Fruit fly (Drosophila melanogaster) whole organism, embryonic: ENCODE data around the gene CG7006.

Experiments used
- Atf6 ChIP-seq: fragments of 200-800 bp; sonication (Bioruptor generic); IDR thresholded peaks from 2 replicates; pipeline ENCODE4 v1.3.6; 2022; ENCODE audit warnings: missing biosample characterization, missing genetic modification characterization
- CG10267 ChIP-seq: fragments of 200-800 bp; sonication (Bioruptor generic); optimal IDR thresholded peaks from 2 replicates; lab custom pipeline; 2018; ENCODE audit warnings: missing biosample characterization, mild to moderate bottlenecking, missing genetic modification characterization, moderate library complexity
- CG10543 ChIP-seq: fragments of 200-800 bp; sonication (Bioruptor generic); optimal IDR thresholded peaks from 3 replicates; lab custom pipeline; 2017; ENCODE audit warnings: missing biosample characterization, mild to moderate bottlenecking, missing genetic modification characterization, moderate library complexity
- CG14050 ChIP-seq: fragments of 200-800 bp; sonication (Bioruptor generic); IDR thresholded peaks from 3 replicates; pipeline ENCODE4 v1.3.6; 2022; ENCODE audit warnings: missing biosample characterization, missing genetic modification characterization
- CG14441 ChIP-seq: fragments of 200-800 bp; sonication (Bioruptor generic); IDR thresholded peaks from 2 replicates; pipeline ENCODE4 v1.3.6; 2022; ENCODE audit warnings: missing biosample characterization, missing genetic modification characterization
- CG15011 ChIP-seq: fragments of 200-800 bp; sonication (Bioruptor generic); optimal IDR thresholded peaks from 3 replicates; lab custom pipeline; 2018; ENCODE audit warnings: missing biosample characterization, mild to moderate bottlenecking, missing genetic modification characterization
- CG15269 ChIP-seq: fragments of 200-800 bp; sonication (Bioruptor generic); optimal IDR thresholded peaks from 2 replicates; lab custom pipeline; 2018; ENCODE audit warnings: missing biosample characterization, mild to moderate bottlenecking, missing genetic modification characterization, moderate library complexity
- CG1647 ChIP-seq: fragments of 200-800 bp; sonication (Bioruptor generic); optimal IDR thresholded peaks from 3 replicates; lab custom pipeline; 2016; ENCODE audit warnings: missing biosample characterization, missing genetic modification characterization
- CG17612 ChIP-seq: fragments of 200-800 bp; sonication (Bioruptor generic); IDR thresholded peaks from 2 replicates; pipeline ENCODE4 v1.3.6; 2022; ENCODE audit warnings: missing biosample characterization, missing genetic modification characterization
- CG17829 ChIP-seq: fragments of 200-800 bp; optimal IDR thresholded peaks from 2 replicates; lab custom pipeline; 2019; ENCODE audit warnings: missing biosample characterization, mild to moderate bottlenecking, missing genetic modification characterization, moderate library complexity
- CG18476 ChIP-seq: fragments of 200-800 bp; sonication (Bioruptor generic); optimal IDR thresholded peaks from 2 replicates; lab custom pipeline; 2016; ENCODE audit warnings: missing biosample characterization, mild to moderate bottlenecking, missing genetic modification characterization
- CG3281 ChIP-seq: fragments of 200-800 bp; sonication (Bioruptor generic); optimal IDR thresholded peaks from 3 replicates; lab custom pipeline; 2017; ENCODE audit warnings: missing biosample characterization, mild to moderate bottlenecking, missing genetic modification characterization
- CG3407 ChIP-seq: fragments of 200-800 bp; sonication (Bioruptor generic); optimal IDR thresholded peaks from 2 replicates; lab custom pipeline; 2018; ENCODE audit warnings: missing biosample characterization, mild to moderate bottlenecking, missing genetic modification characterization
- CG5953 ChIP-seq: fragments of 200-800 bp; sonication (Bioruptor generic); IDR thresholded peaks from 2 replicates; pipeline ENCODE4 v1.3.6; 2022; ENCODE audit warnings: missing biosample characterization, missing genetic modification characterization
- CG7987 ChIP-seq: fragments of 200-800 bp; sonication (Bioruptor generic); optimal IDR thresholded peaks from 2 replicates; lab custom pipeline; 2018; ENCODE audit warnings: missing biosample characterization, mild to moderate bottlenecking, missing genetic modification characterization, moderate library complexity
- CG8290 ChIP-seq, 3 experiments: fragments of 200-800 bp; sonication (Bioruptor generic); optimal IDR thresholded peaks; 2 replicates each; lab custom pipeline; 2016 to 2019; ENCODE audit warnings: missing biosample characterization in 3 of 3, missing genetic modification characterization in 3 of 3, mild to moderate bottlenecking in 2 of 3, moderate library complexity in 1 of 3
- CG8924 ChIP-seq: fragments of 200-800 bp; optimal IDR thresholded peaks from 3 replicates; lab custom pipeline; 2019; ENCODE audit warnings: missing biosample characterization, mild to moderate bottlenecking, missing genetic modification characterization, moderate library complexity
- Doc3 ChIP-seq: fragments of 200-800 bp; sonication (Bioruptor generic); IDR thresholded peaks from 3 replicates; pipeline ENCODE4 v1.3.6; 2022; ENCODE audit warnings: missing biosample characterization, missing genetic modification characterization; ENCODE audit not compliant: partially characterized antibody
- Dp ChIP-seq: fragments of 200-800 bp; sonication (Bioruptor generic); optimal IDR thresholded peaks from 2 replicates; lab custom pipeline; 2018; ENCODE audit warnings: missing biosample characterization, mild to moderate bottlenecking, missing genetic modification characterization, moderate library complexity
- ERR ChIP-seq: fragments of 200-800 bp; sonication (Bioruptor generic); optimal IDR thresholded peaks from 2 replicates; lab custom pipeline; 2016; ENCODE audit warnings: missing biosample characterization, missing genetic modification characterization
- Ets65A ChIP-seq: fragments of 200-800 bp; sonication (Bioruptor generic); peaks from one replicate; lab custom pipeline; 2016; ENCODE audit warnings: missing biosample characterization, missing genetic modification characterization
- Fer2 ChIP-seq: fragments of 200-800 bp; sonication (Bioruptor generic); optimal IDR thresholded peaks from 2 replicates; lab custom pipeline; 2018; ENCODE audit warnings: missing biosample characterization, mild to moderate bottlenecking, missing genetic modification characterization, moderate library complexity
- Gug ChIP-seq: fragments of 200-800 bp; sonication (Bioruptor generic); IDR thresholded peaks from 4 replicates; pipeline ENCODE4 v1.3.6; 2022; ENCODE audit warnings: missing biosample characterization, missing genetic modification characterization
- HmgZ ChIP-seq: fragments of 200-800 bp; sonication (Bioruptor generic); optimal IDR thresholded peaks from 2 replicates; lab custom pipeline; 2018; ENCODE audit warnings: missing biosample characterization, mild to moderate bottlenecking, missing genetic modification characterization
- MTF-1 ChIP-seq: fragments of 200-800 bp; sonication (Bioruptor generic); optimal IDR thresholded peaks from 2 replicates; lab custom pipeline; 2018; ENCODE audit warnings: missing biosample characterization, mild to moderate bottlenecking, missing genetic modification characterization, borderline replicate concordance
- Taf1 ChIP-seq: fragments of 200-800 bp; sonication (Bioruptor generic); IDR thresholded peaks from 2 replicates; pipeline ENCODE4 v1.3.6; 2022; ENCODE audit warnings: missing biosample characterization, missing genetic modification characterization
- br ChIP-seq: fragments of >200 bp; optimal IDR thresholded peaks from 2 replicates; lab custom pipeline; 2017
- cad ChIP-seq: fragments of >200 bp; optimal IDR thresholded peaks from 2 replicates; lab custom pipeline; 2017; ENCODE audit warnings: missing biosample characterization, missing genetic modification characterization
- chif ChIP-seq, 2 experiments: fragments of 200-800 bp; sonication (Bioruptor generic); optimal IDR thresholded peaks; 3 replicates each; lab custom pipeline; 2016; ENCODE audit warnings: missing biosample characterization in 2 of 2, missing genetic modification characterization in 2 of 2
- croc ChIP-seq: fragments of 200-800 bp; sonication (Bioruptor generic); conservative IDR thresholded peaks from 3 replicates; pipeline ENCODE4 v1.3.6; 2022; ENCODE audit warnings: missing biosample characterization, missing genetic modification characterization
- cwo ChIP-seq: fragments of 200-800 bp; sonication (Bioruptor generic); optimal IDR thresholded peaks from 3 replicates; lab custom pipeline; 2017; ENCODE audit warnings: missing biosample characterization, missing genetic modification characterization, mild to moderate bottlenecking, moderate library complexity, missing genetic modification reagents
- da ChIP-seq: fragments of 200-800 bp; sonication (Bioruptor generic); optimal IDR thresholded peaks from 2 replicates; lab custom pipeline; 2016; ENCODE audit warnings: missing biosample characterization, missing genetic modification characterization
- dimm ChIP-seq: fragments of 200-800 bp; sonication (Bioruptor generic); IDR thresholded peaks from 2 replicates; pipeline ENCODE4 v1.3.6; 2022; ENCODE audit warnings: missing biosample characterization, missing genetic modification characterization
- dpn ChIP-seq, 2 experiments: fragments of 200-800 bp; sonication (Bioruptor generic); optimal IDR thresholded peaks; 3 replicates each; lab custom pipeline; 2016; ENCODE audit warnings: missing biosample characterization in 2 of 2, missing genetic modification characterization in 2 of 2
- ewg ChIP-seq: fragments of 200-800 bp; sonication (Bioruptor generic); optimal IDR thresholded peaks from 3 replicates; lab custom pipeline; 2017; ENCODE audit warnings: mild to moderate bottlenecking, missing biosample characterization, missing genetic modification reagents, missing genetic modification characterization
- eyg ChIP-seq: fragments of 200-800 bp; sonication (Bioruptor generic); optimal IDR thresholded peaks from 3 replicates; lab custom pipeline; 2016; ENCODE audit warnings: missing biosample characterization, missing genetic modification characterization
- fu2 ChIP-seq: fragments of 200-800 bp; sonication (Bioruptor generic); optimal IDR thresholded peaks from 2 replicates; lab custom pipeline; 2016; ENCODE audit warnings: missing biosample characterization, missing genetic modification characterization
- inv ChIP-seq: fragments of 200-800 bp; sonication (Bioruptor generic); IDR thresholded peaks from 2 replicates; pipeline ENCODE4 v1.3.6; 2022; ENCODE audit warnings: missing biosample characterization, missing genetic modification characterization; ENCODE audit not compliant: partially characterized antibody
- kah ChIP-seq: fragments of 200-800 bp; sonication (Bioruptor generic); optimal IDR thresholded peaks from 2 replicates; lab custom pipeline; 2018; ENCODE audit warnings: missing biosample characterization, mild to moderate bottlenecking, missing genetic modification characterization
- kay ChIP-seq: fragments of 200-800 bp; sonication (Bioruptor generic); optimal IDR thresholded peaks from 2 replicates; lab custom pipeline; 2016; ENCODE audit warnings: missing biosample characterization, missing genetic modification characterization
- knrl ChIP-seq: fragments of 200-800 bp; sonication (Bioruptor generic); IDR thresholded peaks from 3 replicates; pipeline ENCODE4 v1.3.6; 2022; ENCODE audit warnings: missing biosample characterization, missing genetic modification characterization; ENCODE audit not compliant: partially characterized antibody
- lbe ChIP-seq: fragments of 200-800 bp; sonication (Bioruptor generic); optimal IDR thresholded peaks from 2 replicates; lab custom pipeline; 2016; ENCODE audit warnings: missing biosample characterization, mild to moderate bottlenecking, missing genetic modification characterization
- lilli ChIP-seq: fragments of 200-800 bp; sonication (Bioruptor generic); optimal IDR thresholded peaks from 3 replicates; lab custom pipeline; 2016; ENCODE audit warnings: missing biosample characterization, missing genetic modification characterization
- pzg ChIP-seq: fragments of 200-800 bp; sonication (Bioruptor generic); optimal IDR thresholded peaks from 3 replicates; lab custom pipeline; 2018; ENCODE audit warnings: missing biosample characterization, mild to moderate bottlenecking, missing genetic modification characterization, moderate library complexity
- repo ChIP-seq: fragments of 200-800 bp; sonication (Bioruptor generic); optimal IDR thresholded peaks from 2 replicates; lab custom pipeline; 2016; ENCODE audit warnings: missing biosample characterization, missing genetic modification characterization
- rib ChIP-seq: fragments of 200-800 bp; sonication (Bioruptor generic); IDR thresholded peaks from 2 replicates; pipeline ENCODE4 v1.3.6; 2022; ENCODE audit warnings: missing biosample characterization, missing genetic modification characterization
- ro ChIP-seq: fragments of 200-800 bp; sonication (Bioruptor generic); IDR thresholded peaks from 2 replicates; pipeline ENCODE4 v1.3.6; 2022; ENCODE audit warnings: missing biosample characterization, missing genetic modification characterization
- stc ChIP-seq: fragments of 200-800 bp; sonication (Bioruptor generic); IDR thresholded peaks from 2 replicates; pipeline ENCODE4 v1.3.6; 2022; ENCODE audit warnings: missing biosample characterization, missing genetic modification characterization
- wek ChIP-seq: fragments of 200-800 bp; sonication (Bioruptor generic); optimal IDR thresholded peaks from 3 replicates; lab custom pipeline; 2018; ENCODE audit warnings: missing biosample characterization, mild to moderate bottlenecking, missing genetic modification characterization, moderate library complexity

CG7006 gene

dm6 chr3R:24813637-24814301 is 36.7 kb upstream of the CG7006 start, which contains the start of the genes lili and CG34150 (continued):
- TF ChIP-seq br (lab: Kevin White, UChicago) = no peak
- peak; percentile 67 for TF ChIP-seq CG3281 (GFP tag; lab: Kevin White, UChicago)
- 0 out of 2 replicates have a peak, but pooled peaks have one; percentile 36 for TF ChIP-seq CG17612
- peak; percentile 63 for TF ChIP-seq HmgZ (tag; lab: Kevin White, UChicago)
- peak; percentile 85 for TF ChIP-seq knrl (GFP tag; lab: Robert Waterston, UW)
- peak; percentile 75 for TF ChIP-seq CG8924 (tag; lab: Kevin White, UChicago)
- no peak for TF ChIP-seq CG15011 (GFP tag; lab: Kevin White, UChicago)
- peak; percentile 64 for TF ChIP-seq CG1647
- TF ChIP-seq CG8290 (GFP tag; optimal IDR thresholded peaks at IDR 0.05; lab: Kevin White, UChicago) = peak; percentile 90
- peak; percentile 19 to 21 for TF ChIP-seq CG8290 (tag; optimal IDR thresholded peaks at IDR 0.05; lab: Kevin White, UChicago)
- peak; percentile 71 for TF ChIP-seq Doc3 (GFP tag; lab: Robert Waterston, UW)
- TF ChIP-seq ewg (GFP tag; lab: Kevin White, UChicago) = peak; percentile 51
- 0 out of 2 replicates have a peak, but pooled peaks have one; percentile 39 for TF ChIP-seq ro
- peak; percentile 57 for TF ChIP-seq CG18476 (GFP tag; lab: Kevin White, UChicago)
- peak; percentile 80 for TF ChIP-seq CG10267 (tag; lab: Kevin White, UChicago)
- peak; percentile 81 for TF ChIP-seq CG15269 (tag; lab: Kevin White, UChicago)
- no peak for TF ChIP-seq MTF-1
- TF ChIP-seq Gug (GFP tag; lab: Robert Waterston, UW) = peak; percentile 57; the same call in 3 of the 4 replicates
- TF ChIP-seq CG5953 = peak; percentile 33; the same call in 1 of the 2 replicates
- TF ChIP-seq croc = peak; percentile 37; the same call in 2 of the 3 replicates
- peak; percentile 56 for TF ChIP-seq stc (GFP tag; lab: Robert Waterston, UW)
- peak; percentile 81 for TF ChIP-seq Fer2 (tag; lab: Kevin White, UChicago)
- no peak for TF ChIP-seq rib (GFP tag; lab: Robert Waterston, UW)
- peak; percentile 52 to 74 for TF ChIP-seq chif (GFP tag; optimal IDR thresholded peaks at IDR 0.05; lab: Kevin White, UChicago)
- TF ChIP-seq lbe = peak; percentile 32
- no peak for TF ChIP-seq eyg (GFP tag; lab: Kevin White, UChicago)
- peak; percentile 81 for TF ChIP-seq CG17829 (tag; lab: Kevin White, UChicago)
- peak; percentile 71 for TF ChIP-seq CG10543 (GFP tag; lab: Kevin White, UChicago)
- no peak for TF ChIP-seq dimm
- TF ChIP-seq repo (GFP tag; lab: Kevin White, UChicago) = peak; percentile 53
- TF ChIP-seq ERR (GFP tag; lab: Kevin White, UChicago) = peak; percentile 62
- peak; percentile 60 for TF ChIP-seq pzg (GFP tag; lab: Kevin White, UChicago)
- TF ChIP-seq da = peak; percentile 22
- peak; percentile 67 for TF ChIP-seq Dp
- TF ChIP-seq kah = no peak
- TF ChIP-seq CG14441 (GFP tag; lab: Robert Waterston, UW) = peak; percentile 62; the same call in 1 of the 2 replicates
- peak; percentile 77 for TF ChIP-seq Taf1 (GFP tag; lab: Robert Waterston, UW)
- peak; percentile 47 for TF ChIP-seq fu2 (GFP tag; lab: Kevin White, UChicago)
- peak; percentile 13 for TF ChIP-seq CG3407 (GFP tag; lab: Kevin White, UChicago)
- peak; percentile 81 for TF ChIP-seq dpn (GFP tag; optimal IDR thresholded peaks at IDR 0.05; lab: Kevin White, UChicago)
- peak; percentile 73 for TF ChIP-seq inv (GFP tag; lab: Robert Waterston, UW)
- no peak for TF ChIP-seq cad (GFP tag; lab: Kevin White, UChicago)
- TF ChIP-seq Ets65A = peak; percentile 90
- TF ChIP-seq lilli (GFP tag; lab: Kevin White, UChicago) = peak; percentile 88
- TF ChIP-seq wek (GFP tag; lab: Kevin White, UChicago) = peak; percentile 1
- TF ChIP-seq cwo (GFP tag; lab: Kevin White, UChicago) = peak; percentile 40
- peak; percentile 36 for TF ChIP-seq CG7987 (GFP tag; lab: Kevin White, UChicago)
- TF ChIP-seq Atf6 (GFP tag; lab: Robert Waterston, UW) = peak; percentile 80; the same call in 1 of the 2 replicates
- peak; percentile 48; the same call in 1 of the 3 replicates for TF ChIP-seq CG14050
- peak; percentile 63 for TF ChIP-seq kay (GFP tag; lab: Kevin White, UChicago)
